Fruit fly (Drosophila melanogaster): ENCODE measurements around the gene eRF3.

DNA sequence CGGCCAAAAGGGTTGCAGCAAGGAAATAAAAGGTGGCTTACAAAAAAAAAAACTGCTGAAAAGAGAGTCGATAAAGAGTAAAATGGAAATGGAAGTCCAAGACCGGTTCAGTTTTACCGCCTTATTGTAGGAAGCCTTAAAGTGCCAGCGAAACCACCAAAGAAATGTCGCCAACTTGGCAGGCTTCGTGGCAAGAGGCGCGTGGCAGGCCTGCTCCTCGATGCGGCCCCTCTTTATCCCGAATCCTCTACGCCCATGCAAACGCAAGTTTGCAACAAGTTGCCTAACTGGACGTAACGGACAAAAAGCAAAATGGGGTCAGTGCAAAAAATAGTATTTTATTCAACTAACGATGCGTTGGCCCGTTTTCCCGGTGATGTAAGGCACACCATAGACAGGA, 46.6 kb downstream of the eRF3 start:
- TF ChIP-seq CG8478 (optimal IDR thresholded peaks at IDR 0.05) (no peak), CTCF (optimal IDR thresholded peaks at IDR 0.05) (no peak)

Measured in S2 (cell line).